Worm (Caenorhabditis elegans): Measurements from ENCODE around the gene Y54F10BM.9.

DNA sequence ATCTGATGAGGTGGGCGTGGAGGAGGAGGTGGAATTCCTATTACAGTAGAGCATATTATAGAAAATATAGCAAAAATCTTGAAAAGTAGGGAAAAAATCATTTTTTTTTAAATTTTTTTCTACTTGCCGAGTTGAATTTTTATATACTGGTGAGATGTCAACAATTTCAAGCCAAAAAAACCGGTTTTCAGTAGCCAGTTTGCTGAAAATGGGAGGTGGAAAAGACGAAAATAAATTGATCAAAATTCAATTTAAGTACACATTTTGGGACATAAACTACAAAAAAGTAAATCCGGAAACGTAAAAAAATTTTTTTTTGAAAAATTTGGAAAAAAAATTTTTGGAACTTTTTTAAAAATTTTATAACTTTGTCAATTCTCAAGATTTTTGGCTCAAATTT is 25.3 kb downstream of the Y54F10BM.9 start, which contains the start of gene Y54F10BM.23:
- TF ChIP-seq ZK546.5 (tag; optimal IDR thresholded peaks at IDR 0.05) = no peak
- TF ChIP-seq hif-1 (tag; optimal IDR thresholded peaks at IDR 0.05) = no peak
- no peak for TF ChIP-seq nhr-237 (tag; optimal IDR thresholded peaks at IDR 0.05)
- no peak for TF ChIP-seq pqm-1 (tag; optimal IDR thresholded peaks at IDR 0.05)

All from whole organism, L4 larva.